Fruit fly (Drosophila melanogaster) whole organism, embryonic: ENCODE data around the gene DNAlig4.

Experiments
- Adf1 ChIP-seq: fragments of 200-800 bp; sonication (Bioruptor generic); IDR thresholded peaks from 2 replicates; pipeline ENCODE4 v1.3.6; 2022; ENCODE audit warnings: missing biosample characterization, missing genetic modification characterization
- Atf-2 ChIP-seq: fragments of 200-800 bp; sonication (Bioruptor generic); optimal IDR thresholded peaks from 2 replicates; lab custom pipeline; 2016; ENCODE audit warnings: missing biosample characterization, missing genetic modification characterization
- CG10366 ChIP-seq: fragments of 200-800 bp; sonication (Bioruptor generic); IDR thresholded peaks from 2 replicates; pipeline ENCODE4 v1.3.6; 2022; ENCODE audit warnings: missing biosample characterization, missing genetic modification characterization
- CG14441 ChIP-seq: fragments of 200-800 bp; sonication (Bioruptor generic); IDR thresholded peaks from 2 replicates; pipeline ENCODE4 v1.3.6; 2022; ENCODE audit warnings: missing biosample characterization, missing genetic modification characterization
- CG1602 ChIP-seq: fragments of 200-800 bp; sonication (Bioruptor generic); optimal IDR thresholded peaks from 3 replicates; lab custom pipeline; 2016; ENCODE audit warnings: missing biosample characterization, missing genetic modification characterization
- CG17912 ChIP-seq: fragments of 200-800 bp; sonication (Bioruptor generic); optimal IDR thresholded peaks from 2 replicates; lab custom pipeline; 2018; ENCODE audit warnings: missing biosample characterization, mild to moderate bottlenecking, missing genetic modification characterization
- CG30020 ChIP-seq: fragments of 200-800 bp; optimal IDR thresholded peaks from 2 replicates; lab custom pipeline; 2019; ENCODE audit warnings: missing biosample characterization, mild to moderate bottlenecking, missing genetic modification characterization, moderate library complexity
- CG31365 ChIP-seq: fragments of 200-800 bp; sonication (Bioruptor generic); optimal IDR thresholded peaks from 2 replicates; lab custom pipeline; 2018; ENCODE audit warnings: missing biosample characterization, mild to moderate bottlenecking, missing genetic modification characterization
- CG3407 ChIP-seq: fragments of 200-800 bp; sonication (Bioruptor generic); optimal IDR thresholded peaks from 2 replicates; lab custom pipeline; 2018; ENCODE audit warnings: missing biosample characterization, mild to moderate bottlenecking, missing genetic modification characterization
- CG4404 ChIP-seq: fragments of 200-800 bp; sonication (Bioruptor generic); IDR thresholded peaks from 2 replicates; pipeline ENCODE4 v1.3.6; 2022; ENCODE audit warnings: missing biosample characterization, missing genetic modification characterization
- CG6254 ChIP-seq: fragments of 200-800 bp; sonication (Bioruptor generic); optimal IDR thresholded peaks from 3 replicates; lab custom pipeline; 2017; ENCODE audit warnings: mild to moderate bottlenecking, missing biosample characterization, missing genetic modification reagents, missing genetic modification characterization
- CG7987 ChIP-seq: fragments of 200-800 bp; sonication (Bioruptor generic); optimal IDR thresholded peaks from 2 replicates; lab custom pipeline; 2018; ENCODE audit warnings: missing biosample characterization, mild to moderate bottlenecking, missing genetic modification characterization, moderate library complexity
- CG8388 ChIP-seq: fragments of 200-800 bp; sonication (Bioruptor generic); optimal IDR thresholded peaks from 2 replicates; lab custom pipeline; 2019; ENCODE audit warnings: missing biosample characterization, mild to moderate bottlenecking, missing genetic modification characterization, moderate library complexity
- CG9437 ChIP-seq: fragments of 200-800 bp; sonication (Bioruptor generic); optimal IDR thresholded peaks from 2 replicates; lab custom pipeline; 2018; ENCODE audit warnings: missing biosample characterization, mild to moderate bottlenecking, missing genetic modification characterization
- CG9727 ChIP-seq: fragments of 200-800 bp; sonication (Bioruptor generic); optimal IDR thresholded peaks from 3 replicates; lab custom pipeline; 2017; ENCODE audit warnings: missing biosample characterization, mild to moderate bottlenecking, missing genetic modification characterization
- GATAe ChIP-seq: fragments of 200-800 bp; sonication (Bioruptor generic); conservative IDR thresholded peaks from 2 replicates; pipeline ENCODE4 v1.3.6; 2022; ENCODE audit warnings: missing biosample characterization, missing genetic modification characterization
- Gug ChIP-seq: fragments of 200-800 bp; sonication (Bioruptor generic); IDR thresholded peaks from 4 replicates; pipeline ENCODE4 v1.3.6; 2022; ENCODE audit warnings: missing biosample characterization, missing genetic modification characterization
- HLH4C ChIP-seq: fragments of 200-800 bp; sonication (Bioruptor generic); IDR thresholded peaks from 3 replicates; pipeline ENCODE4 v1.3.6; 2022; ENCODE audit warnings: missing biosample characterization, missing genetic modification characterization; ENCODE audit not compliant: partially characterized antibody
- Hr51 ChIP-seq, 2 experiments: fragments of 200-800 bp; sonication (Bioruptor generic); optimal IDR thresholded peaks; 2 replicates in 1 of 2; 3 replicates in 1 of 2; lab custom pipeline; 2016 to 2018; ENCODE audit warnings: missing biosample characterization in 2 of 2, missing genetic modification characterization in 2 of 2, mild to moderate bottlenecking in 1 of 2, moderate library complexity in 1 of 2
- Hsf ChIP-seq: fragments of 200-800 bp; sonication (Bioruptor generic); optimal IDR thresholded peaks from 3 replicates; lab custom pipeline; 2016; ENCODE audit warnings: missing biosample characterization, missing genetic modification characterization
- Lpt ChIP-seq: fragments of >200 bp; optimal IDR thresholded peaks from 2 replicates; lab custom pipeline; 2018; ENCODE audit warnings: missing biosample characterization, missing genetic modification characterization
- MESR4 ChIP-seq: fragments of 200-800 bp; sonication (Bioruptor generic); optimal IDR thresholded peaks from 2 replicates; lab custom pipeline; 2018; ENCODE audit warnings: missing biosample characterization, mild to moderate bottlenecking, missing genetic modification characterization, moderate library complexity
- MTF-1 ChIP-seq: fragments of 200-800 bp; sonication (Bioruptor generic); optimal IDR thresholded peaks from 2 replicates; lab custom pipeline; 2018; ENCODE audit warnings: missing biosample characterization, mild to moderate bottlenecking, missing genetic modification characterization, borderline replicate concordance
- Med ChIP-seq: fragments of 200-800 bp; sonication (Bioruptor generic); peaks from one replicate; lab custom pipeline; 2016; ENCODE audit warnings: missing biosample characterization, missing genetic modification characterization, mild to moderate bottlenecking, inconsistent platforms, moderate library complexity
- Opbp ChIP-seq: fragments of 200-800 bp; sonication (Bioruptor generic); IDR thresholded peaks from 3 replicates; pipeline ENCODE4 v1.3.6; 2022; ENCODE audit warnings: missing biosample characterization, missing genetic modification characterization; ENCODE audit not compliant: partially characterized antibody
- Pdp1 ChIP-seq, 2 experiments: fragments of 200-800 bp; sonication (Bioruptor generic); optimal IDR thresholded peaks; 3 replicates each; lab custom pipeline; 2016; ENCODE audit warnings: missing biosample characterization in 2 of 2, missing genetic modification characterization in 2 of 2, mild to moderate bottlenecking in 1 of 2, moderate library complexity in 1 of 2
- Six4 ChIP-seq: fragments of 200-800 bp; sonication (Bioruptor generic); optimal IDR thresholded peaks from 2 replicates; lab custom pipeline; 2016; ENCODE audit warnings: missing biosample characterization, missing genetic modification characterization
- ash1 ChIP-seq: fragments of 200-800 bp; sonication (Bioruptor generic); optimal IDR thresholded peaks from 2 replicates; lab custom pipeline; 2018; ENCODE audit warnings: missing biosample characterization, mild to moderate bottlenecking, missing genetic modification characterization
- ato ChIP-seq: fragments of 200-800 bp; sonication (Bioruptor generic); IDR thresholded peaks from 2 replicates; pipeline ENCODE4 v1.3.6; 2022; ENCODE audit warnings: missing biosample characterization, missing genetic modification characterization; ENCODE audit not compliant: partially characterized antibody
- bowl ChIP-seq: fragments of 200-800 bp; sonication (Bioruptor generic); IDR thresholded peaks from 2 replicates; pipeline ENCODE4 v1.3.6; 2022; ENCODE audit warnings: missing biosample characterization, missing genetic modification characterization
- crol ChIP-seq: fragments of 200-800 bp; sonication (Bioruptor generic); IDR thresholded peaks from 2 replicates; pipeline ENCODE4 v1.3.6; 2022; ENCODE audit warnings: missing biosample characterization, missing genetic modification characterization
- eyg ChIP-seq: fragments of 200-800 bp; sonication (Bioruptor generic); optimal IDR thresholded peaks from 3 replicates; lab custom pipeline; 2016; ENCODE audit warnings: missing biosample characterization, missing genetic modification characterization
- fu2 ChIP-seq: fragments of 200-800 bp; sonication (Bioruptor generic); optimal IDR thresholded peaks from 2 replicates; lab custom pipeline; 2016; ENCODE audit warnings: missing biosample characterization, missing genetic modification characterization
- gsb ChIP-seq: fragments of 200-800 bp; sonication (Bioruptor generic); IDR thresholded peaks from 2 replicates; pipeline ENCODE4 v1.3.6; 2022; ENCODE audit warnings: missing biosample characterization, missing genetic modification characterization
- gt ChIP-seq: fragments of 200-800 bp; sonication (Bioruptor generic); IDR thresholded peaks from 2 replicates; pipeline ENCODE4 v1.3.6; 2022; ENCODE audit warnings: missing biosample characterization, missing genetic modification characterization
- ham ChIP-seq: fragments of 200-800 bp; sonication (Bioruptor generic); IDR thresholded peaks from 2 replicates; pipeline ENCODE4 v1.3.6; 2022; ENCODE audit warnings: missing biosample characterization, missing genetic modification characterization
- pb ChIP-seq: fragments of 200-800 bp; sonication (Bioruptor generic); optimal IDR thresholded peaks from 3 replicates; lab custom pipeline; 2016; ENCODE audit warnings: missing biosample characterization, missing genetic modification characterization
- pfk ChIP-seq: fragments of 200-800 bp; sonication (Bioruptor generic); optimal IDR thresholded peaks from 2 replicates; lab custom pipeline; 2018; ENCODE audit warnings: missing biosample characterization, mild to moderate bottlenecking, missing genetic modification characterization, moderate library complexity
- prd ChIP-seq, 3 experiments: fragments of >200 bp in 2 of 3; fragments of 200-800 bp in 1 of 3; sonication (Bioruptor generic) in 1 of 3; optimal IDR thresholded peaks in 2 of 3; IDR thresholded peaks in 1 of 3; 2 replicates in 2 of 3; 3 replicates in 1 of 3; pipeline versions ENCODE4 v1.3.6 to Lab custom; 2017 to 2022; ENCODE audit warnings: missing biosample characterization in 1 of 3, missing genetic modification characterization in 1 of 3
- pzg ChIP-seq: fragments of 200-800 bp; sonication (Bioruptor generic); optimal IDR thresholded peaks from 3 replicates; lab custom pipeline; 2018; ENCODE audit warnings: missing biosample characterization, mild to moderate bottlenecking, missing genetic modification characterization, moderate library complexity
- run ChIP-seq: fragments of 200-800 bp; sonication (Bioruptor generic); optimal IDR thresholded peaks from 3 replicates; lab custom pipeline; 2018; ENCODE audit warnings: missing biosample characterization, mild to moderate bottlenecking, missing genetic modification characterization
- seq ChIP-seq: fragments of 200-800 bp; sonication (Bioruptor generic); IDR thresholded peaks from 2 replicates; pipeline ENCODE4 v1.3.6; 2022; ENCODE audit warnings: missing biosample characterization, missing genetic modification characterization
- shn ChIP-seq: fragments of 200-800 bp; sonication (Bioruptor generic); optimal IDR thresholded peaks from 3 replicates; lab custom pipeline; 2016; ENCODE audit warnings: missing biosample characterization, missing genetic modification characterization
- sim ChIP-seq: fragments of 200-800 bp; sonication (Bioruptor generic); IDR thresholded peaks from 2 replicates; pipeline ENCODE4 v1.3.6; 2022; ENCODE audit warnings: missing biosample characterization, missing genetic modification characterization
- sima ChIP-seq: fragments of 200-800 bp; sonication (Bioruptor generic); optimal IDR thresholded peaks from 2 replicates; lab custom pipeline; 2016; ENCODE audit warnings: missing biosample characterization, missing genetic modification characterization
- sqz ChIP-seq: fragments of 200-800 bp; sonication (Bioruptor generic); optimal IDR thresholded peaks from 3 replicates; lab custom pipeline; 2018; ENCODE audit warnings: missing biosample characterization, mild to moderate bottlenecking, missing genetic modification characterization
- tup ChIP-seq: fragments of 200-800 bp; sonication (Bioruptor generic); optimal IDR thresholded peaks from 2 replicates; lab custom pipeline; 2016; ENCODE audit warnings: missing biosample characterization, mild to moderate bottlenecking, missing genetic modification characterization, moderate library complexity
- yki ChIP-seq: fragments of >200 bp; optimal IDR thresholded peaks from 3 replicates; lab custom pipeline; 2018

DNAlig4 gene

DNA sequence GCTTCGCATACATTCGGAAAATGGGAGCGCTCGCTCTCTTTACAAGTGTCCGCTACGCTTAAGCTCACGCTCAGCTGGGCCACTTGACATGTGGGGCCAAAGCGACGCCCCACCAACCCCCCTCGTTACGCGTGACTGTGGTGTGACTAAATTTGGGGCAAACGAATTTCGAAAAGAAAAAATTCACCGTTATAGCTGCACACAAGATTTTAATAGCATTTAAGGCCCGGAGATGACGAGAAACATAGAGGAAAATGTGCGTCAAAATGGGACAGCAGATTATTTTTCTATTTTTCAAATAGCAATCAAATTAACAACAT, 27.0 kb downstream of the DNAlig4 start (continued):
- TF ChIP-seq HLH4C = 0 out of 3 replicates have a peak, but pooled peaks have one; percentile 5
- TF ChIP-seq crol (GFP tag; lab: Robert Waterston, UW) = peak; percentile 92

- TF ChIP-seq Atf-2 = peak; percentile 99
- TF ChIP-seq Lpt (GFP tag; lab: Kevin White, UChicago) = no peak
- peak; percentile 98 for TF ChIP-seq Gug (GFP tag; lab: Robert Waterston, UW)
- TF ChIP-seq CG14441 = peak; percentile 99
- TF ChIP-seq pb (GFP tag; lab: Kevin White, UChicago) = peak; percentile 99
- TF ChIP-seq CG31365 (tag; lab: Kevin White, UChicago) = peak; percentile 94
- peak; percentile 96 for TF ChIP-seq sima (GFP tag; lab: Kevin White, UChicago)
- TF ChIP-seq ham (GFP tag; lab: Robert Waterston, UW) = peak; percentile 95
- peak; percentile 97 for TF ChIP-seq CG9727 (GFP tag; lab: Kevin White, UChicago)
- TF ChIP-seq ato (GFP tag; lab: Robert Waterston, UW) = peak; percentile 60; the same call in 1 of the 2 replicates
- TF ChIP-seq CG9437 (GFP tag; lab: Kevin White, UChicago) = peak; percentile 93
- peak; percentile 95 for TF ChIP-seq GATAe (GFP tag; lab: Robert Waterston, UW)
- peak; percentile 98 to 99 for TF ChIP-seq Hr51 (GFP tag; optimal IDR thresholded peaks at IDR 0.05; lab: Kevin White, UChicago)
- peak; percentile 96 for TF ChIP-seq CG4404 (GFP tag; lab: Robert Waterston, UW)
- peak; percentile 56 for TF ChIP-seq pfk (GFP tag; lab: Kevin White, UChicago)
- peak; percentile 96 for TF ChIP-seq gt (GFP tag; lab: Robert Waterston, UW)
- TF ChIP-seq Adf1 (GFP tag; lab: Robert Waterston, UW) = peak; percentile 96
- TF ChIP-seq seq (GFP tag; lab: Robert Waterston, UW) = peak; percentile 99
- peak; percentile 96 for TF ChIP-seq CG7987
- peak; percentile 100 for TF ChIP-seq Med (GFP tag; lab: Kevin White, UChicago)
- TF ChIP-seq sqz (GFP tag; lab: Kevin White, UChicago) = peak; percentile 94
- TF ChIP-seq Pdp1 (GFP tag; optimal IDR thresholded peaks at IDR 0.05; lab: Kevin White, UChicago) = peak; percentile 98 to 99
- peak; percentile 98 for TF ChIP-seq sim (GFP tag; lab: Robert Waterston, UW)
- peak; percentile 37 for TF ChIP-seq pzg (GFP tag; lab: Kevin White, UChicago)
- peak; percentile 97 for TF ChIP-seq fu2
- peak; percentile 99 for TF ChIP-seq bowl
- TF ChIP-seq Opbp (GFP tag; lab: Robert Waterston, UW) = peak; percentile 52; the same call in 2 of the 3 replicates
- peak; percentile 98 for TF ChIP-seq shn (GFP tag; lab: Kevin White, UChicago)
- TF ChIP-seq Hsf (GFP tag; lab: Kevin White, UChicago) = peak; percentile 99
- no peak for TF ChIP-seq yki
- TF ChIP-seq MTF-1 (GFP tag; lab: Kevin White, UChicago) = peak; percentile 97
- peak; percentile 99 for TF ChIP-seq run (tag; lab: Kevin White, UChicago)
- TF ChIP-seq CG1602 = peak; percentile 98
- peak; percentile 92 for TF ChIP-seq CG17912 (GFP tag; lab: Kevin White, UChicago)
- peak; percentile 98 for TF ChIP-seq tup (GFP tag; lab: Kevin White, UChicago)
- peak; percentile 97 for TF ChIP-seq CG6254
- TF ChIP-seq CG3407 (GFP tag; lab: Kevin White, UChicago) = peak; percentile 98
- TF ChIP-seq CG8388 (GFP tag; lab: Kevin White, UChicago) = peak; percentile 97
- TF ChIP-seq CG30020 (tag; lab: Kevin White, UChicago) = peak; percentile 84
- peak; percentile 98 for TF ChIP-seq eyg (GFP tag; lab: Kevin White, UChicago)
- TF ChIP-seq Six4 = peak; percentile 98
- peak; percentile 98 for TF ChIP-seq gsb (GFP tag; lab: Robert Waterston, UW)
- no peak for TF ChIP-seq prd (optimal IDR thresholded peaks at IDR 0.05; lab: Kevin White, UChicago)
- peak; percentile 99 for TF ChIP-seq prd (GFP tag; IDR thresholded peaks at IDR 0.05; lab: Robert Waterston, UW)
- peak; percentile 74 for TF ChIP-seq MESR4 (GFP tag; lab: Kevin White, UChicago)
- peak; percentile 99 for TF ChIP-seq CG10366 (GFP tag; lab: Robert Waterston, UW)
- TF ChIP-seq ash1 (GFP tag; lab: Kevin White, UChicago) = peak; percentile 89
These were observed 27.5 kb downstream of the DNAlig4 start for dm6 chrX:13639998-13640691.
